ENCODE assay signal across 5 fruit fly cellular contexts in the genomic region with DNA sequence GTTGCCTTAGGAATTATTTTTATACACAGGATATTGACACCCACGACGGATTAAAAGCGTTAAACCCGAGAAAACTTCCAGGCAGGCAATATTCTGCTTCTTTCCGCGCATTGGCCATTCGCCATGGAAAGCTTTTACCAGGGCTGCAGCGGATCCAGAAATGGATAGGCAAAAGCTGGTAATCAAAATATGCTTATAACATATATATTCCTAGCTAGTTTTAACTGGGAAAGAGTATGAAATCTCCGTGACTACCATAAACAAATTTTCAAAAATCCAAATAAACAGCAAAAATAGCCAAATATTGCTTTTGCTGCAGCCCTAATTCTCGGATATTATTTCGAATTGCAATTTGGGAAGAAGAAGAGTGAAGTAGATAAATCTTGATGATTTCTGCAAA.
A peak's percentile ranks its signal among the peaks of the same experiment; 100 is the strongest.
TF ChIP-seq lines count a peak whose summit lies in the region.

A gene (minus strand): TSS at position 141 of the 400 bp plus-strand sequence.
A gene (plus strand): TSS at position 335 of the 400 bp plus-strand sequence.

TF ChIP-seq in whole organism, adult, 20 proteins besides CTCF, POLR2A, EP300 and RAD21 (continued from another document):
- peak; percentile 91 for TF ChIP-seq CG7101 (tag; optimal IDR thresholded peaks at IDR 0.05; lab: Kevin White, UChicago)
- TF ChIP-seq cic (GFP tag; optimal IDR thresholded peaks at IDR 0.05; lab: Kevin White, UChicago): peak; percentile 34
- peak; percentile 92 for TF ChIP-seq Mnt (GFP tag; optimal IDR thresholded peaks at IDR 0.05; lab: Kevin White, UChicago)
TF ChIP-seq in whole organism, adult: peak in this region for 18.

TF ChIP-seq in whole organism, embryonic, 481 proteins besides CTCF, POLR2A, EP300 and RAD21 (continued from another document and continues in another):
- TF ChIP-seq CG10274 (GFP tag; optimal IDR thresholded peaks at IDR 0.05; lab: Kevin White, UChicago) (peak; percentile 75), CG4282 (GFP tag; optimal IDR thresholded peaks at IDR 0.05; lab: Kevin White, UChicago) (peak; percentile 93), sd (tag; optimal IDR thresholded peaks at IDR 0.05; lab: Kevin White, UChicago) (peak; percentile 86), CG6254 (GFP tag; optimal IDR thresholded peaks at IDR 0.05; lab: Kevin White, UChicago) (peak; percentile 64), dm (GFP tag; optimal IDR thresholded peaks at IDR 0.05; lab: Kevin White, UChicago) (peak; percentile 89), CG1792 (GFP tag; optimal IDR thresholded peaks at IDR 0.05; lab: Kevin White, UChicago) (peak; percentile 91), Hr3 (GFP tag; optimal IDR thresholded peaks at IDR 0.05; lab: Kevin White, UChicago) (peak; percentile 95), z (GFP tag; IDR thresholded peaks at IDR 0.05; lab: Robert Waterston, UW) (peak; percentile 50; the same call in 1 of the 3 replicates), NfI (GFP tag; optimal IDR thresholded peaks at IDR 0.05; lab: Kevin White, UChicago) (peak; percentile 93), slou (GFP tag; optimal IDR thresholded peaks at IDR 0.05; lab: Kevin White, UChicago) (peak; percentile 96), HLH4C (GFP tag; IDR thresholded peaks at IDR 0.05; lab: Robert Waterston, UW; ENCODE audit: partially characterized antibody) (no peak), dpn (GFP tag; optimal IDR thresholded peaks at IDR 0.05; lab: Kevin White, UChicago) (peak; percentile 97), CG11247 (GFP tag; IDR thresholded peaks at IDR 0.05; lab: Robert Waterston, UW) (peak; percentile 89), Ets65A (GFP tag; lab: Kevin White, UChicago) (peak; percentile 100), gce (GFP tag; IDR thresholded peaks at IDR 0.05; lab: Robert Waterston, UW) (peak; percentile 74; the same call in 2 of the 3 replicates), trem (tag; optimal IDR thresholded peaks at IDR 0.05; lab: Kevin White, UChicago) (peak; percentile 84), CG8478 (optimal IDR thresholded peaks at IDR 0.05; lab: Kevin White, UChicago) (no peak), pfk (GFP tag; optimal IDR thresholded peaks at IDR 0.05; lab: Kevin White, UChicago) (peak; percentile 41), Hmx (GFP tag; optimal IDR thresholded peaks at IDR 0.05; lab: Kevin White, UChicago) (peak; percentile 87), klu (GFP tag; IDR thresholded peaks at IDR 0.05; lab: Robert Waterston, UW) (peak; percentile 86), grn (GFP tag; optimal IDR thresholded peaks at IDR 0.05; lab: Kevin White, UChicago) (peak; percentile 83), CG11398 (GFP tag; optimal IDR thresholded peaks at IDR 0.05; lab: Kevin White, UChicago) (peak; percentile 88), Chrac-16 (GFP tag; optimal IDR thresholded peaks at IDR 0.05; lab: Kevin White, UChicago) (peak; percentile 94), tin (GFP tag; optimal IDR thresholded peaks at IDR 0.05; lab: Kevin White, UChicago) (peak; percentile 96), Lhr (GFP tag; optimal IDR thresholded peaks at IDR 0.05; lab: Kevin White, UChicago) (peak; percentile 75), Awh (GFP tag; IDR thresholded peaks at IDR 0.05; lab: Robert Waterston, UW) (peak; percentile 86), CG7357 (GFP tag; IDR thresholded peaks at IDR 0.05; lab: Robert Waterston, UW) (peak; percentile 84), CG9932 (GFP tag; IDR thresholded peaks at IDR 0.05; lab: Robert Waterston, UW) (peak; percentile 95), MBD-R2 (GFP tag; IDR thresholded peaks at IDR 0.05; lab: Robert Waterston, UW) (peak; percentile 97), dan (GFP tag; IDR thresholded peaks at IDR 0.05; lab: Robert Waterston, UW) (peak; percentile 43; the same call in 1 of the 2 replicates)

TF ChIP-seq in whole organism, prepupa, 60 proteins besides CTCF, POLR2A, EP300 and RAD21 (continued from another document and continues in another):
- TF ChIP-seq CG15336 (GFP tag; IDR thresholded peaks at IDR 0.05; lab: Robert Waterston, UW) (peak; percentile 82), lz (GFP tag; optimal IDR thresholded peaks at IDR 0.05; lab: Kevin White, UChicago) (peak; percentile 96), net (GFP tag; optimal IDR thresholded peaks at IDR 0.05; lab: Kevin White, UChicago) (peak; percentile 91), Hr39 (GFP tag; optimal IDR thresholded peaks at IDR 0.05; lab: Kevin White, UChicago) (peak; percentile 98), esn (GFP tag; optimal IDR thresholded peaks at IDR 0.05; lab: Kevin White, UChicago) (peak; percentile 97), fd85E (GFP tag; optimal IDR thresholded peaks at IDR 0.05; lab: Kevin White, UChicago) (peak; percentile 68), Lpt (GFP tag; optimal IDR thresholded peaks at IDR 0.05; lab: Kevin White, UChicago) (peak; percentile 87), cyc (GFP tag; optimal IDR thresholded peaks at IDR 0.05; lab: Kevin White, UChicago) (peak; percentile 97), Sox102F (GFP tag; optimal IDR thresholded peaks at IDR 0.05; lab: Kevin White, UChicago) (peak; percentile 94), Hr38 (GFP tag; optimal IDR thresholded peaks at IDR 0.05; lab: Kevin White, UChicago) (peak; percentile 76), CG9139 (GFP tag; optimal IDR thresholded peaks at IDR 0.05; lab: Kevin White, UChicago) (peak; percentile 62), fd59A (GFP tag; optimal IDR thresholded peaks at IDR 0.05; lab: Kevin White, UChicago) (peak; percentile 81), CG6792 (GFP tag; optimal IDR thresholded peaks at IDR 0.05; lab: Kevin White, UChicago) (peak; percentile 92), CG8119 (GFP tag; IDR thresholded peaks at IDR 0.05; lab: Robert Waterston, UW) (peak; percentile 79), CG11294 (GFP tag; IDR thresholded peaks at IDR 0.05; lab: Robert Waterston, UW) (peak; percentile 86), CG32006 (GFP tag; optimal IDR thresholded peaks at IDR 0.05; lab: Kevin White, UChicago) (peak; percentile 93), pdm3 (GFP tag; optimal IDR thresholded peaks at IDR 0.05; lab: Kevin White, UChicago) (peak; percentile 96), CG34406 (GFP tag; optimal IDR thresholded peaks at IDR 0.05; lab: Kevin White, UChicago) (peak; percentile 88), CG11902 (GFP tag; optimal IDR thresholded peaks at IDR 0.05; lab: Kevin White, UChicago) (peak; percentile 94), vri (GFP tag; optimal IDR thresholded peaks at IDR 0.05; lab: Kevin White, UChicago) (peak; percentile 92), Ets21C (GFP tag; optimal IDR thresholded peaks at IDR 0.05; lab: Kevin White, UChicago) (peak; percentile 95), OdsH (GFP tag; optimal IDR thresholded peaks at IDR 0.05; lab: Kevin White, UChicago) (peak; percentile 96), Ets96B (tag; optimal IDR thresholded peaks at IDR 0.05; lab: Kevin White, UChicago) (peak; percentile 89), CG8319 (GFP tag; optimal IDR thresholded peaks at IDR 0.05; lab: Kevin White, UChicago) (peak; percentile 91), spab (GFP tag; optimal IDR thresholded peaks at IDR 0.05; lab: Kevin White, UChicago) (peak; percentile 78), CG6276 (GFP tag; optimal IDR thresholded peaks at IDR 0.05; lab: Kevin White, UChicago) (peak; percentile 73), CG16779 (tag; optimal IDR thresholded peaks at IDR 0.05; lab: Kevin White, UChicago) (peak; percentile 74), CG7368 (GFP tag; optimal IDR thresholded peaks at IDR 0.05; lab: Kevin White, UChicago) (peak; percentile 90), CG11762 (GFP tag; optimal IDR thresholded peaks at IDR 0.05; lab: Kevin White, UChicago; ENCODE audit: insufficient read depth) (peak; percentile 90), Eip75B (GFP tag; optimal IDR thresholded peaks at IDR 0.05; lab: Kevin White, UChicago) (peak; percentile 95), achi (GFP tag; optimal IDR thresholded peaks at IDR 0.05; lab: Kevin White, UChicago) (peak; percentile 93)

TF ChIP-seq in whole organism, pupa, 21 proteins besides CTCF, POLR2A, EP300 and RAD21 (continued from another document):
- TF ChIP-seq CG9948 (tag; optimal IDR thresholded peaks at IDR 0.05; lab: Kevin White, UChicago) (peak; percentile 91), Ets98B (GFP tag; IDR thresholded peaks at IDR 0.05; lab: Robert Waterston, UW) (peak; percentile 87)

TF ChIP-seq in whole organism, wandering third instar larva, 38 proteins besides CTCF, POLR2A, EP300 and RAD21 (continued from another document):
- peak; percentile 52 for TF ChIP-seq Mio (GFP tag; optimal IDR thresholded peaks at IDR 0.05; lab: Kevin White, UChicago)
- peak; percentile 83 for TF ChIP-seq GATAd (GFP tag; optimal IDR thresholded peaks at IDR 0.05; lab: Kevin White, UChicago)
- TF ChIP-seq Jra (GFP tag; optimal IDR thresholded peaks at IDR 0.05; lab: Kevin White, UChicago): peak; percentile 96
- TF ChIP-seq Rel (GFP tag; optimal IDR thresholded peaks at IDR 0.05; lab: Kevin White, UChicago): no peak
- peak; percentile 81 for TF ChIP-seq Rel (tag; optimal IDR thresholded peaks at IDR 0.05; lab: Kevin White, UChicago)
- TF ChIP-seq rgr (GFP tag; optimal IDR thresholded peaks at IDR 0.05; lab: Kevin White, UChicago): peak; percentile 96
- TF ChIP-seq brk (GFP tag; optimal IDR thresholded peaks at IDR 0.05; lab: Kevin White, UChicago): peak; percentile 93
- no peak for TF ChIP-seq dl (GFP tag; optimal IDR thresholded peaks at IDR 0.05; lab: Kevin White, UChicago; ENCODE audit: insufficient read depth in 1 of 2, partially characterized antibody in 2 of 2)
- peak; percentile 91 for TF ChIP-seq dsf (GFP tag; optimal IDR thresholded peaks at IDR 0.05; lab: Kevin White, UChicago; ENCODE audit: borderline replicate concordance)
- TF ChIP-seq foxo (GFP tag; optimal IDR thresholded peaks at IDR 0.05; lab: Kevin White, UChicago): peak; percentile 51 to 97
- no peak for TF ChIP-seq Dfd (GFP tag; optimal IDR thresholded peaks at IDR 0.05; lab: Kevin White, UChicago)
- TF ChIP-seq jim (GFP tag; optimal IDR thresholded peaks at IDR 0.05; lab: Kevin White, UChicago): no peak
- no peak for TF ChIP-seq Abd-B (GFP tag; optimal IDR thresholded peaks at IDR 0.05; lab: Kevin White, UChicago)
- peak; percentile 93 for TF ChIP-seq Sp1 (GFP tag; optimal IDR thresholded peaks at IDR 0.05; lab: Kevin White, UChicago)
- TF ChIP-seq Vsx2 (GFP tag; optimal IDR thresholded peaks at IDR 0.05; lab: Kevin White, UChicago; ENCODE audit: partially characterized antibody): no peak
- peak; percentile 84 for TF ChIP-seq dmrt93B (GFP tag; optimal IDR thresholded peaks at IDR 0.05; lab: Kevin White, UChicago)
- peak; percentile 71 for TF ChIP-seq Myc (optimal IDR thresholded peaks at IDR 0.05; lab: Kevin White, UChicago)
